Worm (Caenorhabditis elegans): ENCODE data around the gene tnt-3.

DNA sequence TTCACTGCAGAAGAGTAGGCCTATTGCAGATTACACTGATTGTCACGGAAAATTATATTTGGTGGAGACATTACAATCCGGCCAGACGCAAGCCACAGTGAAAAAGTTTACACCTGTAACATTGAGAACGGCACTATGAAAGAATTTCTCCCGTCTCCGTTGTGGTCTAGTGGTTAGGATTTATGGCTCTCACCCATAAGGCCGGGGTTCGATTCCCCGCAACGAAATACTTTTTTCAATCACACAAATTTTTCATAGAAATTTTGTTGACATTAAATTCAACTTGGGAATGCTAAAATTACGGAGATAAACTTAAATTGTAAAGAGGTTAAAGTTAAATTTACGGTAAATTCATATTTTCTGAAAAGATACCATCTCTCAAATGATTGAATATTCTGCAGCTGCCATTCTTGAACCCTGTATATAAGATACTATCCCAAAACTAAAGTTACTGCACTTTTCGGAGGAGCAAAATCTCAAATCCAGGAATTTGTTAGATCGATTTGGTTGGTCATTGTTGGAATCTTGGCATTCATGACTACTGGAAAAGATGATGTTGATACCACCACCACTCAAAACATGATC lies 38.4 kb downstream of the tnt-3 start, which contains the start of gene C39D10.1:
- TF ChIP-seq flt-1 (GFP tag; IDR thresholded peaks at IDR 0.05) (no peak), ama-1 (optimal IDR thresholded peaks at IDR 0.05) (no peak), F13C5.2 (tag; optimal IDR thresholded peaks at IDR 0.05) (no peak), sea-1 (GFP tag; conservative IDR thresholded peaks at IDR 0.05) (no peak), hmg-4 (GFP tag; optimal IDR thresholded peaks at IDR 0.05) (no peak), B0310.2 (tag; optimal IDR thresholded peaks at IDR 0.05) (no peak), tbx-37 (GFP tag; conservative IDR thresholded peaks at IDR 0.05) (no peak), hnd-1 (tag; optimal IDR thresholded peaks at IDR 0.05) (no peak)

Measured in whole organism, early embryonic.